Worm (Caenorhabditis elegans) whole organism, L2 larva: ENCODE results near the gene mdt-15.

ENCODE experiments used
- R02D3.7 ChIP-seq: fragments of 150-350 bp; optimal IDR thresholded peaks from 2 replicates; lab custom pipeline; 2014; ENCODE audit warnings: missing biosample characterization, missing genetic modification characterization
- ZK546.5 ChIP-seq: sonication (generic microtip); optimal IDR thresholded peaks from 2 replicates; lab custom pipeline; 2017; ENCODE audit warnings: missing biosample characterization, missing genetic modification characterization
- ceh-82 ChIP-seq: fragments of 150-350 bp; optimal IDR thresholded peaks from 2 replicates; lab custom pipeline; 2014; ENCODE audit warnings: missing biosample characterization, missing genetic modification characterization
- egl-27 ChIP-seq: sonication (generic microtip); optimal IDR thresholded peaks from 3 replicates; lab custom pipeline; 2017; ENCODE audit warnings: missing biosample characterization, missing genetic modification reagents, missing genetic modification characterization
- fos-1 ChIP-seq: fragments of 150-350 bp; optimal IDR thresholded peaks from 2 replicates; lab custom pipeline; 2014; ENCODE audit warnings: missing biosample characterization, missing genetic modification characterization
- nhr-237 ChIP-seq: fragments of 150-350 bp; optimal IDR thresholded peaks from 2 replicates; lab custom pipeline; 2014; ENCODE audit warnings: missing biosample characterization, missing genetic modification characterization
- nhr-77 ChIP-seq: fragments of 150-350 bp; optimal IDR thresholded peaks from 2 replicates; lab custom pipeline; 2014; ENCODE audit warnings: missing biosample characterization, missing genetic modification characterization
- snpc-4 ChIP-seq: fragments of 150-350 bp; optimal IDR thresholded peaks from 2 replicates; lab custom pipeline; 2014; ENCODE audit warnings: missing biosample characterization, missing genetic modification characterization
- unc-39 ChIP-seq: fragments of 150-350 bp; optimal IDR thresholded peaks from 2 replicates; lab custom pipeline; 2014; ENCODE audit warnings: missing biosample characterization, missing genetic modification characterization
- unc-62 ChIP-seq: fragments of 150-350 bp; optimal IDR thresholded peaks from 2 replicates; lab custom pipeline; 2014; ENCODE audit warnings: missing biosample characterization, missing genetic modification reagents, missing genetic modification characterization

- no peak for TF ChIP-seq nhr-77 (tag; lab: Kevin White, UChicago)
- TF ChIP-seq unc-62 (GFP tag; lab: Kevin White, UChicago), result no peak
- no peak for TF ChIP-seq ZK546.5 (tag; lab: Kevin White, UChicago)
- peak; percentile 85 for TF ChIP-seq egl-27 (tag; lab: Kevin White, UChicago)
- TF ChIP-seq R02D3.7 (tag; lab: Kevin White, UChicago), result no peak
- no peak for TF ChIP-seq nhr-237 (tag; lab: Kevin White, UChicago)
- TF ChIP-seq ceh-82 (tag; lab: Kevin White, UChicago), result no peak
- TF ChIP-seq snpc-4 (tag; lab: Kevin White, UChicago), result no peak
- no peak for TF ChIP-seq unc-39 (tag; lab: Kevin White, UChicago)
- TF ChIP-seq fos-1, result no peak
Measured at ce11 chrIII:5845483-5845882, 11.9 kb upstream of the mdt-15 start.
